Worm (Caenorhabditis elegans): ENCODE measurements around the gene arrd-10.
A peak's percentile ranks its signal among the peaks of the same experiment; 100 is the strongest.

Gene arrd-10

DNA sequence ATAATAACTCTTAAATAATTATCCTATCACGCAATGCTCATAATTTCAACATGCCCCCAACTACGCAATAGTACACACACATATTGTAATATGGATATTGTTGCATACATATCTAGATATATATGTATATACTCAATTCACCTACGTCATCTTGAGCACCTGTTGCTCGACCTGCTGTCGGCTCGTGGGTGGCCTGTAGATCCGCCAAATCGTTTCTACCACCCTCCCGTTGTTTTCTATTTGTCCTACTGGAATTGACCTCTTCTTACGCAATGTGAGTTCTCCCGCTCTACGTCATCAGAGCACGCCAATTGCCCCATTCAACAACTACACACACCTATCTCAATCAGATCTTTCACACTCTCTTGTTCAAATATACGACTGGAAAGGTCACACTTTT, 45.9 kb downstream of the arrd-10 start:
- TF ChIP-seq klf-2 (GFP tag; conservative IDR thresholded peaks at IDR 0.05) (no peak), cog-1 (tag; optimal IDR thresholded peaks at IDR 0.05) (peak; percentile 1)

DNA sequence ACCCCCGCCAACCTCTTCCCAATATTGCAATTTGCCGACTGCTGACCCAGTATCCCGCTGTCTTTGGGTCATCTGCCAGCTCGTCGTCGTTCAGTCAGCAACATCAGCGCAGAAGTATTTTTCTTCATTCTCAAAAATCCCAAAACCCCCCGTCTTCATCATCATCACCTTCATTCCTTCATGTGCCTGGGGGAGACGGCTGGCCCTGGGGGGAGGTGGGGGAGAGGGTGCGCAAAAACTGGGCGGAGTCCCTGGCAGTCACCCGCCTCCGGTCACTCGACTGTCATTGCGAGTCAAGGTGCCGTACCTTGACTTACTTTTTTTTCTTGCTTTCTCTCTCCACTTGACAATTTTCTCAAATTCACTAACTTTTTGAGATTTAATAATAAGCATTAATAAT, 47.9 kb downstream of the arrd-10 start:
- TF ChIP-seq ztf-23 (GFP tag; IDR thresholded peaks at IDR 0.05) (0 out of 2 replicates have a peak, but pooled peaks have one; percentile 18), flt-1 (GFP tag; IDR thresholded peaks at IDR 0.05) (no peak)

ce11 chrII:12990191-12990590, 50.3 kb downstream of the arrd-10 start:
- TF ChIP-seq tab-1 (GFP tag; IDR thresholded peaks at IDR 0.05): no peak
- no peak for TF ChIP-seq med-1 (GFP tag; optimal IDR thresholded peaks at IDR 0.05; ENCODE audit: insufficient read depth)
- TF ChIP-seq ztf-29 (GFP tag; IDR thresholded peaks at IDR 0.05): no peak
- no peak for TF ChIP-seq flt-1 (GFP tag; IDR thresholded peaks at IDR 0.05)
- TF ChIP-seq ref-1 (GFP tag; conservative IDR thresholded peaks at IDR 0.05): no peak
- TF ChIP-seq T22C8.4 (GFP tag; IDR thresholded peaks at IDR 0.05): no peak

DNA sequence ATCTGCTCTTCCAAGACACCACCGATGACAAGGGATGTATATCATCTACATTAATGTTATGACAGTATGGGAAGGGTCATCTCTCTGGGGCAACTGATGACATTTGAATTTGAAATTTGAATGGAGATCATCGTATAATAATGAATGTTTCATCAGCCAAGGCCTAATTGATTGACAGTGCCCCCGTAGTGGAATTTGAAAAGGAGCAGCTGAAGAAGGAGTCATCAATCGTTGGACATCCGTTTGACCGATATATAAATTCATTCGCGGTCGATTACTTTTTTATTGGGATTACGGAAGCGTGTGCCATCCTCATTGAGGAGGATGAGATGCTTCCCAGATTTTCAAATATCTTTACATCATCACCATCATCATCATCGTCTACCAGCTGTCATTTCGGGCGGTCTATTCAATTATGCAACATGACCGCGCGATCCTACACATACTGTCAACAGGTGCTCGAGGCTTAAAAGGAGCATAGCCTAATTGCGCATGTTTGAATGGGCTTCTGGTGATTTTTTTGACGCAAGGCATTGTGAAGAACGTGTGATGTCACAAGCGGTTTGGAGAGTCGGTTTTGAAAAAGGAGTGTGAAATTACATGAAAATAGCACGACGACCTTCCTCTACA, 51.2 kb downstream of the arrd-10 start:
- TF ChIP-seq flt-1 (GFP tag; IDR thresholded peaks at IDR 0.05) (no peak), ref-1 (GFP tag; conservative IDR thresholded peaks at IDR 0.05) (no peak), tab-1 (GFP tag; IDR thresholded peaks at IDR 0.05) (no peak), klf-2 (GFP tag; conservative IDR thresholded peaks at IDR 0.05) (no peak), ztf-29 (GFP tag; IDR thresholded peaks at IDR 0.05) (no peak; the same call in 1 of the 2 replicates), med-1 (GFP tag; optimal IDR thresholded peaks at IDR 0.05; ENCODE audit: insufficient read depth) (no peak), ztf-23 (GFP tag; IDR thresholded peaks at IDR 0.05) (no peak), cog-1 (tag; optimal IDR thresholded peaks at IDR 0.05) (no peak), T22C8.4 (GFP tag; IDR thresholded peaks at IDR 0.05) (no peak)

DNA sequence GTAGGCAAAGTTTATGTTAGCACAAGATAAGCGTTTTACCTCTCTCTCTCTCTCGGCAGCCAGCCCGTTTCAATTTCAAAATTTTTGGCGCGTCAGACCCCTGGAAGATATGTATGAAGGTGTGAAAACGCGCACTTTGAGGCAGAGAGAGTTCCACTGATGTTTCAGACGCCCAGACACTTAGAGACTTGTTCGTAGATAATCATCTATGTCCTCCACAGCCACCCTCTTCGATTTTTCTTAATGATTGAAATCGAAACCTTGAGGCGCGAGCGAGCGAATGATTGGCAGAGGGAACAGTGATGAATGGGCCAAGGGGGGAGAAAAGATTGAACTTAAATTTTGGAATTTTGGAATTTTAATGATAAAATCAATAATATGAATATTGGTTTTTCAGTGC, 51.7 kb downstream of the arrd-10 start:
- TF ChIP-seq cog-1 (tag; optimal IDR thresholded peaks at IDR 0.05) (no peak), ztf-23 (GFP tag; IDR thresholded peaks at IDR 0.05) (no peak), tab-1 (GFP tag; IDR thresholded peaks at IDR 0.05) (no peak), T22C8.4 (GFP tag; IDR thresholded peaks at IDR 0.05) (no peak), klf-2 (GFP tag; conservative IDR thresholded peaks at IDR 0.05) (no peak), med-1 (GFP tag; optimal IDR thresholded peaks at IDR 0.05; ENCODE audit: insufficient read depth) (no peak), flt-1 (GFP tag; IDR thresholded peaks at IDR 0.05) (no peak)

ce11 chrII:12992193-12992592, 52.3 kb downstream of the arrd-10 start:
- TF ChIP-seq ztf-29 (GFP tag; IDR thresholded peaks at IDR 0.05) (no peak), klf-2 (GFP tag; conservative IDR thresholded peaks at IDR 0.05) (no peak), ztf-23 (GFP tag; IDR thresholded peaks at IDR 0.05) (no peak), med-1 (GFP tag; optimal IDR thresholded peaks at IDR 0.05; ENCODE audit: insufficient read depth) (no peak), tab-1 (GFP tag; IDR thresholded peaks at IDR 0.05) (no peak), flt-1 (GFP tag; IDR thresholded peaks at IDR 0.05) (no peak), T22C8.4 (GFP tag; IDR thresholded peaks at IDR 0.05) (no peak), ref-1 (GFP tag; conservative IDR thresholded peaks at IDR 0.05) (no peak), cog-1 (tag; optimal IDR thresholded peaks at IDR 0.05) (no peak)

ce11 chrII:12992980-12993379, 53.1 kb downstream of the arrd-10 start:
- TF ChIP-seq cog-1 (tag; optimal IDR thresholded peaks at IDR 0.05) (no peak), ztf-23 (GFP tag; IDR thresholded peaks at IDR 0.05) (no peak), flt-1 (GFP tag; IDR thresholded peaks at IDR 0.05) (no peak), tab-1 (GFP tag; IDR thresholded peaks at IDR 0.05) (no peak), ref-1 (GFP tag; conservative IDR thresholded peaks at IDR 0.05) (no peak), klf-2 (GFP tag; conservative IDR thresholded peaks at IDR 0.05) (no peak), med-1 (GFP tag; optimal IDR thresholded peaks at IDR 0.05; ENCODE audit: insufficient read depth) (no peak), T22C8.4 (GFP tag; IDR thresholded peaks at IDR 0.05) (no peak), ztf-29 (GFP tag; IDR thresholded peaks at IDR 0.05) (no peak)

Data from whole organism, midembryonic.